Fruit fly (Drosophila melanogaster): ENCODE measurements around the gene Lamtor3.

- no peak for TF ChIP-seq Clk (GFP tag; optimal IDR thresholded peaks at IDR 0.05)
- no peak for TF ChIP-seq kay (GFP tag; ENCODE audit: borderline replicate concordance)
- TF ChIP-seq bab1 (GFP tag; optimal IDR thresholded peaks at IDR 0.05), result no peak
- no peak for TF ChIP-seq cic (GFP tag; optimal IDR thresholded peaks at IDR 0.05)
- TF ChIP-seq CG12768 (GFP tag; optimal IDR thresholded peaks at IDR 0.05), result no peak
Measured at dm6 chr2L:17437594-17437993, 43.4 kb upstream of the Lamtor3 start.
